Worm (Caenorhabditis elegans): ENCODE measurements around the gene Y116A8B.4.
A peak's percentile ranks its signal among the peaks of the same experiment; 100 is the strongest.

The Y116A8B.4 gene

DNA sequence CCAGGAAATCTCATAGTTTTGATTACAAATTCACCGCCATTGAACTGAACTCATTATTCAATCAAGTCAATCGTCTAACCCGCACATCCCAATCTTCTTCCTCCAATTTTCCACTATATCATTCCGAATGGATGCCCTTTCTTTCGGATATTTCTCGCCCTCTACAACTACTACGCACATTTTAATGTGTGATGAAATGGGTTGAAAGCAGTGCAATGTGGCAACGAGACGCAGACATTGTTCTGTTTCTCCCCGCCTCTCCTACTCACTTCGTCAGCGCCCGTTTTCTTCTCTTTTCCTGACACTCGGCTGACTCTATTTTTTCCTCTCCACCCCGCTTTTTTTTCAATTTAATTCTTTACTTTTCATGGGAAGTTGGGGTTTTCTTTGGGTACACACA, 45.1 kb downstream of the Y116A8B.4 start (continued):
- peak; percentile 47 to 71 for TF ChIP-seq efl-1 (optimal IDR thresholded peaks at IDR 0.05)
- TF ChIP-seq efl-1 (GFP tag; optimal IDR thresholded peaks at IDR 0.05 in 1 of 2) = peak; percentile 23 to 37
- TF ChIP-seq fos-1 (tag; optimal IDR thresholded peaks at IDR 0.05) = peak; percentile 5
- no peak for TF ChIP-seq lir-3 (tag; optimal IDR thresholded peaks at IDR 0.05; ENCODE audit: poor library complexity)
- TF ChIP-seq lin-35 (GFP tag; optimal IDR thresholded peaks at IDR 0.05) = peak; percentile 32 to 39
- TF ChIP-seq ceh-82 (tag; optimal IDR thresholded peaks at IDR 0.05) = peak; percentile 0 to 64 (median 11)
- no peak for TF ChIP-seq nhr-77 (tag; optimal IDR thresholded peaks at IDR 0.05)
- TF ChIP-seq lin-15B (tag; optimal IDR thresholded peaks at IDR 0.05) = no peak
- no peak for TF ChIP-seq nhr-28 (tag; optimal IDR thresholded peaks at IDR 0.05)
- TF ChIP-seq C04F5.9 (tag; optimal IDR thresholded peaks at IDR 0.05) = no peak
- no peak for TF ChIP-seq lin-13 (GFP tag; optimal IDR thresholded peaks at IDR 0.05)
- no peak for TF ChIP-seq fkh-4 (tag; optimal IDR thresholded peaks at IDR 0.05; ENCODE audit: borderline replicate concordance)
- TF ChIP-seq nhr-71 (tag; optimal IDR thresholded peaks at IDR 0.05) = peak; percentile 53
- TF ChIP-seq unc-98 (GFP tag; IDR thresholded peaks at IDR 0.05) = no peak
- TF ChIP-seq hlh-17 (GFP tag; optimal IDR thresholded peaks at IDR 0.05; ENCODE audit: borderline replicate concordance) = no peak
- TF ChIP-seq nhr-76 (tag; optimal IDR thresholded peaks at IDR 0.05) = no peak
- no peak for TF ChIP-seq ces-1 (GFP tag; optimal IDR thresholded peaks at IDR 0.05)
- TF ChIP-seq zip-4 (GFP tag; optimal IDR thresholded peaks at IDR 0.05) = no peak
- TF ChIP-seq pag-3 (tag; optimal IDR thresholded peaks at IDR 0.05; ENCODE audit: borderline replicate concordance, insufficient read depth) = no peak
- no peak for TF ChIP-seq C16A3.4 (tag; optimal IDR thresholded peaks at IDR 0.05)
- TF ChIP-seq ztf-4 (tag; optimal IDR thresholded peaks at IDR 0.05) = no peak
- no peak for TF ChIP-seq snpc-4 (tag; optimal IDR thresholded peaks at IDR 0.05)
- no peak for TF ChIP-seq sox-4 (tag; optimal IDR thresholded peaks at IDR 0.05)
- no peak for TF ChIP-seq mdl-1 (tag; optimal IDR thresholded peaks at IDR 0.05)
- peak; percentile 46 for TF ChIP-seq swsn-7 (tag; optimal IDR thresholded peaks at IDR 0.05)
- peak; percentile 63 for TF ChIP-seq skn-1 (tag; optimal IDR thresholded peaks at IDR 0.05)
- TF ChIP-seq mep-1 (tag; optimal IDR thresholded peaks at IDR 0.05) = peak; percentile 82
- TF ChIP-seq C34B4.2 (tag; optimal IDR thresholded peaks at IDR 0.05) = no peak
- TF ChIP-seq nhr-12 (tag; optimal IDR thresholded peaks at IDR 0.05) = no peak
- no peak for TF ChIP-seq pax-3 (tag; optimal IDR thresholded peaks at IDR 0.05)
- TF ChIP-seq sptf-1 (tag; optimal IDR thresholded peaks at IDR 0.05) = no peak
- no peak for TF ChIP-seq egl-27 (tag; optimal IDR thresholded peaks at IDR 0.05)
- TF ChIP-seq F16B12.6 (tag; optimal IDR thresholded peaks at IDR 0.05) = peak; percentile 21
- no peak for TF ChIP-seq vab-15 (tag; optimal IDR thresholded peaks at IDR 0.05)
- TF ChIP-seq tlp-1 (tag; optimal IDR thresholded peaks at IDR 0.05) = no peak
- no peak for TF ChIP-seq ceh-63 (GFP tag; optimal IDR thresholded peaks at IDR 0.05)
- TF ChIP-seq unc-62 (GFP tag; optimal IDR thresholded peaks at IDR 0.05) = no peak
- TF ChIP-seq mab-9 (GFP tag; IDR thresholded peaks at IDR 0.05) = no peak
- TF ChIP-seq efl-3 (GFP tag; optimal IDR thresholded peaks at IDR 0.05) = no peak
- TF ChIP-seq pqm-1 (tag; optimal IDR thresholded peaks at IDR 0.05) = no peak
- no peak for TF ChIP-seq Y116A8C.19 (tag; optimal IDR thresholded peaks at IDR 0.05; ENCODE audit: borderline replicate concordance)
- peak; percentile 38 for TF ChIP-seq nhr-47 (tag; optimal IDR thresholded peaks at IDR 0.05)
- TF ChIP-seq nhr-20 (tag; optimal IDR thresholded peaks at IDR 0.05) = peak; percentile 1

DNA sequence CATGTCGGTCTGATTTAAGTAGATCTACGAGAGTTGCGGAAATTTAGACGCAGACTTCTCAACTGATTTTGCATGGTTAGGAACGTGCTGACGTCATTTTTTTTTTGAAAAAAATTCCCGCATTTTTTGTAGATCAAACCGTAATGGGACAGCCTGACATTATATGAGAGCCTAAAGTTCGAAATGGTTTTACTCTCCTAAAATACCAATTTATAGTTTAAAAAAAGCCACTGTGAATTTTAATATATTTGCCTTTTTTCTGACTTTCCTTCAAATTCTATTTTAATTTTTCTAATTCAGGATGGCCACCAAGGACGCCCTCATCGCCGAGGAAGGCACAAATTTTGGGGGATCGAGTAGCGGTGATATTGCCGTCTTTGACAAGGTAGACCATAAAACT, 45.5 kb downstream of the Y116A8B.4 start, which contains the start of gene atgp-1:
TSS of gene atgp-1 (plus strand) at position 301 of the 400 bp plus-strand sequence.
- no peak for TF ChIP-seq ama-1 (optimal IDR thresholded peaks at IDR 0.05)
- TF ChIP-seq nhr-85 (tag) = peak; percentile 63

All from whole organism, L1 larva.